Worm (Caenorhabditis elegans): ENCODE results near the gene F46G11.4.

The F46G11.4 gene

ce11 chrX:5814342-5814741 lies 15.8 kb upstream of the F46G11.4 start:
- no peak for TF ChIP-seq flt-1 (GFP tag; IDR thresholded peaks at IDR 0.05)
- TF ChIP-seq klf-2 (GFP tag; conservative IDR thresholded peaks at IDR 0.05), result no peak
- no peak for TF ChIP-seq ref-1 (GFP tag; conservative IDR thresholded peaks at IDR 0.05)

- no peak for TF ChIP-seq ref-1 (GFP tag; conservative IDR thresholded peaks at IDR 0.05)
- TF ChIP-seq T22C8.4 (GFP tag; IDR thresholded peaks at IDR 0.05), result no peak
- TF ChIP-seq tab-1 (GFP tag; IDR thresholded peaks at IDR 0.05), result no peak
- no peak for TF ChIP-seq flt-1 (GFP tag; IDR thresholded peaks at IDR 0.05)
- no peak for TF ChIP-seq klf-2 (GFP tag; conservative IDR thresholded peaks at IDR 0.05)
- TF ChIP-seq ztf-23 (GFP tag; IDR thresholded peaks at IDR 0.05), result no peak
These were observed 14.4 kb upstream of the F46G11.4 start for ce11 chrX:5813030-5813429.

ce11 chrX:5811997-5812562 lies 13.5 kb upstream of the F46G11.4 start:
- TF ChIP-seq flt-1 (GFP tag; IDR thresholded peaks at IDR 0.05) (peak; percentile 85), klf-2 (GFP tag; conservative IDR thresholded peaks at IDR 0.05) (0 out of 2 replicates have a peak, but pooled peaks have one; percentile 41), med-1 (GFP tag; optimal IDR thresholded peaks at IDR 0.05; ENCODE audit: insufficient read depth) (peak; percentile 26), tab-1 (GFP tag; IDR thresholded peaks at IDR 0.05) (0 out of 2 replicates have a peak, but pooled peaks have one; percentile 24), ztf-23 (GFP tag; IDR thresholded peaks at IDR 0.05) (peak; percentile 73), T22C8.4 (GFP tag; IDR thresholded peaks at IDR 0.05) (peak; percentile 55; the same call in 1 of the 2 replicates), cog-1 (tag; optimal IDR thresholded peaks at IDR 0.05) (peak; percentile 99), ztf-29 (GFP tag; IDR thresholded peaks at IDR 0.05) (peak; percentile 12), ref-1 (GFP tag; conservative IDR thresholded peaks at IDR 0.05) (no peak)

- TF ChIP-seq cog-1 (tag; optimal IDR thresholded peaks at IDR 0.05), result no peak
- no peak for TF ChIP-seq klf-2 (GFP tag; conservative IDR thresholded peaks at IDR 0.05)
- TF ChIP-seq tab-1 (GFP tag; IDR thresholded peaks at IDR 0.05), result no peak
- TF ChIP-seq T22C8.4 (GFP tag; IDR thresholded peaks at IDR 0.05), result no peak
- no peak for TF ChIP-seq ztf-23 (GFP tag; IDR thresholded peaks at IDR 0.05)
These were observed 12.1 kb upstream of the F46G11.4 start for ce11 chrX:5810677-5811076.

- TF ChIP-seq tab-1 (GFP tag; IDR thresholded peaks at IDR 0.05), result no peak
- TF ChIP-seq med-1 (GFP tag; optimal IDR thresholded peaks at IDR 0.05; ENCODE audit: insufficient read depth), result no peak
- TF ChIP-seq ztf-29 (GFP tag; IDR thresholded peaks at IDR 0.05), result no peak
- TF ChIP-seq T22C8.4 (GFP tag; IDR thresholded peaks at IDR 0.05), result no peak
- TF ChIP-seq ztf-23 (GFP tag; IDR thresholded peaks at IDR 0.05), result no peak
These were observed 7.4 kb upstream of the F46G11.4 start, which contains the start of gene F13D11.3 for ce11 chrX:5805872-5806472. Gene F13D11.3 (minus strand): TSS chrX:5805922.

DNA sequence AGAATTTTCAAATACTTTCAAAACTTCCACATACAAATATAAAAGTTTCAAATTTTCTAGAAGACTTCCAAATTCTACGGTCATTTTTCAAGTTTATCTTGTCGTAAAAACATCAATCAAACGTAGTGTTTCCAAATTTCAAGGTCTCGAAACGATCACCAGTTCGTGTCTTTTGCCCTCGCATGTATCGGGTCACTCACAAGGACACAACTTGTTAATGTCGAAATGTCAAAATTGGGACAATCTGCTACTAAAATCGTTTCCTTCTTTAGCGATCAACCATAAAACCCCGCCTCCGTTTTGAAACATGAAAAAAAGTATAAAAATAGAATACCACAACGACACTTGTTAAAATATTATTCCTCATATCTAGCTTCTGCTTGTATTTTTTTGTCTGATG lies 4.9 kb upstream of the F46G11.4 start:
- TF ChIP-seq T22C8.4 (GFP tag; IDR thresholded peaks at IDR 0.05) (no peak), cog-1 (tag; optimal IDR thresholded peaks at IDR 0.05) (no peak), flt-1 (GFP tag; IDR thresholded peaks at IDR 0.05) (no peak), ref-1 (GFP tag; conservative IDR thresholded peaks at IDR 0.05) (no peak)

- TF ChIP-seq ztf-23 (GFP tag; IDR thresholded peaks at IDR 0.05) (no peak), ref-1 (GFP tag; conservative IDR thresholded peaks at IDR 0.05) (no peak), T22C8.4 (GFP tag; IDR thresholded peaks at IDR 0.05) (no peak), klf-2 (GFP tag; conservative IDR thresholded peaks at IDR 0.05) (no peak), flt-1 (GFP tag; IDR thresholded peaks at IDR 0.05) (no peak), ztf-29 (GFP tag; IDR thresholded peaks at IDR 0.05) (no peak)
These were observed 4.0 kb upstream of the F46G11.4 start for ce11 chrX:5802582-5802981.

DNA sequence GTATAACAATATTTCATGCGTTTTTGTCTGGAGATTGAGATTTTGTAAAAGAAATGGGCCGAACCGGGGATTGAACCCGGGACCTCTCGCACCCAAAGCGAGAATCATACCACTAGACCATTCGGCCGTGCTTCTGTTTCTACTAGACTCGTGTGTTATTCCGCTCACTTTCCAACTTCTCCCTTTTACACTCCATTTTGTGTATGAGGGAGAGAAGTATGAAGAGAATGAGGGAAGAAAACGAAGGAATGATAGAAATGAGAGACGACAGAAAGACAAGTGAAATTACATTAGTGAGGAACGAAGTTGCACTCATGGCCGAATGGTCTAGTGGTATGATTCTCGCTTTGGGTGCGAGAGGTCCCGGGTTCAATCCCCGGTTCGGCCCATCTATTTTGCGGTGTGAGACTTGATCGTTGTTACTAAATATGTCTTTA lies 2.6 kb upstream of the F46G11.4 start:
- TF ChIP-seq tab-1 (GFP tag; IDR thresholded peaks at IDR 0.05), result peak; percentile 88
- TF ChIP-seq flt-1 (GFP tag; IDR thresholded peaks at IDR 0.05), result peak; percentile 89
- peak; percentile 90 for TF ChIP-seq cog-1 (tag; optimal IDR thresholded peaks at IDR 0.05)
- TF ChIP-seq T22C8.4 (GFP tag; IDR thresholded peaks at IDR 0.05), result peak; percentile 66
- peak; percentile 93 for TF ChIP-seq klf-2 (GFP tag; conservative IDR thresholded peaks at IDR 0.05)
- peak; percentile 71 for TF ChIP-seq ref-1 (GFP tag; conservative IDR thresholded peaks at IDR 0.05)
- TF ChIP-seq med-1 (GFP tag; optimal IDR thresholded peaks at IDR 0.05; ENCODE audit: insufficient read depth), result peak; percentile 42
- TF ChIP-seq ztf-23 (GFP tag; IDR thresholded peaks at IDR 0.05), result peak; percentile 93
- TF ChIP-seq ztf-29 (GFP tag; IDR thresholded peaks at IDR 0.05), result peak; percentile 77

ce11 chrX:5799229-5799628 lies 639 bp upstream of the F46G11.4 start:
- no peak for TF ChIP-seq med-1 (GFP tag; optimal IDR thresholded peaks at IDR 0.05; ENCODE audit: insufficient read depth)
- no peak for TF ChIP-seq flt-1 (GFP tag; IDR thresholded peaks at IDR 0.05)
- no peak for TF ChIP-seq T22C8.4 (GFP tag; IDR thresholded peaks at IDR 0.05)

ce11 chrX:5794432-5794831 lies 4.2 kb downstream of the F46G11.4 start:
- TF ChIP-seq med-1 (GFP tag; optimal IDR thresholded peaks at IDR 0.05; ENCODE audit: insufficient read depth) (no peak), tab-1 (GFP tag; IDR thresholded peaks at IDR 0.05) (no peak), ztf-29 (GFP tag; IDR thresholded peaks at IDR 0.05) (no peak), cog-1 (tag; optimal IDR thresholded peaks at IDR 0.05) (no peak), klf-2 (GFP tag; conservative IDR thresholded peaks at IDR 0.05) (no peak), ref-1 (GFP tag; conservative IDR thresholded peaks at IDR 0.05) (no peak), flt-1 (GFP tag; IDR thresholded peaks at IDR 0.05) (no peak), ztf-23 (GFP tag; IDR thresholded peaks at IDR 0.05) (no peak), T22C8.4 (GFP tag; IDR thresholded peaks at IDR 0.05) (no peak)
